Worm (Caenorhabditis elegans) whole organism, late embryonic: ENCODE measurements around the gene slt-1.

Experiments
- C08G9.2 ChIP-seq: sonication (generic microtip); optimal IDR thresholded peaks from 2 replicates; lab custom pipeline; 2016; ENCODE audit warnings: mild to moderate bottlenecking, missing genetic modification characterization, moderate library complexity, missing compliant biosample characterization
- C38D4.7 ChIP-seq: fragments of 200-800 bp; sonication (Bioruptor generic); optimal IDR thresholded peaks from 2 replicates; lab custom pipeline; 2018; ENCODE audit warnings: mild to moderate bottlenecking, missing genetic modification characterization, moderate library complexity, missing compliant biosample characterization
- K09A11.1 ChIP-seq: sonication (generic microtip); optimal IDR thresholded peaks from 2 replicates; lab custom pipeline; 2017; ENCODE audit warnings: antibody characterized with exemption, mild to moderate bottlenecking, missing genetic modification characterization, missing compliant biosample characterization; ENCODE audit not compliant: insufficient read depth
- T23F11.4 ChIP-seq: fragments of 200-800 bp; sonication (Bioruptor generic); optimal IDR thresholded peaks from 2 replicates; lab custom pipeline; 2018; ENCODE audit warnings: mild to moderate bottlenecking, missing genetic modification characterization, missing compliant biosample characterization
- Y22D7AL.16 ChIP-seq: sonication (generic microtip); optimal IDR thresholded peaks from 2 replicates; lab custom pipeline; 2016; ENCODE audit warnings: missing genetic modification characterization, missing compliant biosample characterization
- ceh-14 ChIP-seq: sonication (generic microtip); optimal IDR thresholded peaks from 2 replicates; lab custom pipeline; 2016; ENCODE audit warnings: missing genotype, missing genetic modification characterization, missing compliant biosample characterization
- ceh-18 ChIP-seq: sonication (generic microtip); optimal IDR thresholded peaks from 2 replicates; lab custom pipeline; 2016; ENCODE audit warnings: missing genetic modification characterization, missing compliant biosample characterization
- ceh-19 ChIP-seq: fragments of 200-800 bp; sonication (Bioruptor generic); optimal IDR thresholded peaks from 2 replicates; lab custom pipeline; 2018; ENCODE audit warnings: mild to moderate bottlenecking, missing genetic modification characterization, missing compliant biosample characterization
- ceh-2 ChIP-seq: sonication (generic microtip); optimal IDR thresholded peaks from 2 replicates; lab custom pipeline; 2016; ENCODE audit warnings: missing genotype, missing genetic modification characterization, missing compliant biosample characterization
- ceh-31 ChIP-seq: sonication (generic microtip); optimal IDR thresholded peaks from 2 replicates; lab custom pipeline; 2016; ENCODE audit warnings: missing genetic modification characterization, missing compliant biosample characterization
- ceh-45 ChIP-seq: fragments of 200-800 bp; sonication (Bioruptor generic); IDR thresholded peaks from 2 replicates; pipeline ENCODE4 v1.3.6; 2022; ENCODE audit warnings: missing genetic modification reagents, missing genetic modification characterization, missing compliant biosample characterization
- ceh-48 ChIP-seq: sonication (generic microtip); optimal IDR thresholded peaks from 2 replicates; lab custom pipeline; 2016; ENCODE audit warnings: missing genetic modification characterization, inconsistent platforms, missing compliant biosample characterization
- ceh-6 ChIP-seq: fragments of 200-800 bp; sonication (Bioruptor generic); optimal IDR thresholded peaks from 2 replicates; lab custom pipeline; 2018; ENCODE audit warnings: mild to moderate bottlenecking, missing genetic modification characterization, missing compliant biosample characterization
- ceh-9 ChIP-seq: sonication (generic microtip); optimal IDR thresholded peaks from 2 replicates; lab custom pipeline; 2016; ENCODE audit warnings: mild to moderate bottlenecking, missing genetic modification characterization, inconsistent platforms, missing compliant biosample characterization
- dmd-4 ChIP-seq: sonication (generic microtip); optimal IDR thresholded peaks from 2 replicates; lab custom pipeline; 2016; ENCODE audit warnings: borderline replicate concordance, missing genetic modification characterization, missing compliant biosample characterization
- dve-1 ChIP-seq: sonication (generic microtip); optimal IDR thresholded peaks from 2 replicates; lab custom pipeline; 2017; ENCODE audit warnings: antibody characterized with exemption, mild to moderate bottlenecking, missing genetic modification characterization, missing compliant biosample characterization
- elt-2 ChIP-seq: sonication (generic microtip); optimal IDR thresholded peaks from 2 replicates; lab custom pipeline; 2016; ENCODE audit warnings: missing genetic modification reagents, missing genetic modification characterization, missing compliant biosample characterization
- ets-4 ChIP-seq: sonication (generic microtip); optimal IDR thresholded peaks from 2 replicates; lab custom pipeline; 2016; ENCODE audit warnings: missing genetic modification characterization, missing compliant biosample characterization
- eyg-1 ChIP-seq: sonication (generic microtip); optimal IDR thresholded peaks from 2 replicates; lab custom pipeline; 2016; ENCODE audit warnings: missing genotype, missing genetic modification characterization, missing compliant biosample characterization
- fkh-10 ChIP-seq: fragments of 150-350 bp; optimal IDR thresholded peaks from 2 replicates; lab custom pipeline; 2014; ENCODE audit warnings: missing biosample characterization, missing genetic modification reagents, missing genetic modification characterization
- hlh-13 ChIP-seq: fragments of 200-800 bp; sonication (Bioruptor generic); optimal IDR thresholded peaks from 2 replicates; lab custom pipeline; 2018; ENCODE audit warnings: mild to moderate bottlenecking, missing genetic modification characterization, missing compliant biosample characterization
- hlh-30 ChIP-seq: sonication (generic microtip); optimal IDR thresholded peaks from 2 replicates; lab custom pipeline; 2017; ENCODE audit warnings: antibody characterized with exemption, missing genetic modification characterization, missing compliant biosample characterization; ENCODE audit not compliant: insufficient read depth
- hlh-6 ChIP-seq: sonication (generic microtip); optimal IDR thresholded peaks from 2 replicates; lab custom pipeline; 2016; ENCODE audit warnings: missing genotype, missing genetic modification characterization, missing compliant biosample characterization
- hlh-8 ChIP-seq: sonication (generic microtip); optimal IDR thresholded peaks from 2 replicates; lab custom pipeline; 2016; ENCODE audit warnings: missing genotype, missing genetic modification characterization, missing compliant biosample characterization
- lim-6 ChIP-seq: sonication (generic microtip); optimal IDR thresholded peaks from 2 replicates; lab custom pipeline; 2016; ENCODE audit warnings: missing genetic modification characterization, missing compliant biosample characterization
- lin-11 ChIP-seq: fragments of 200-800 bp; sonication (Bioruptor generic); optimal IDR thresholded peaks from 2 replicates; lab custom pipeline; 2018; ENCODE audit warnings: mild to moderate bottlenecking, missing genetic modification characterization, missing compliant biosample characterization
- mec-3 ChIP-seq: sonication (generic microtip); optimal IDR thresholded peaks from 2 replicates; lab custom pipeline; 2016; ENCODE audit warnings: borderline replicate concordance, missing genetic modification characterization, missing compliant biosample characterization
- nhr-232 ChIP-seq: sonication (generic microtip); optimal IDR thresholded peaks from 2 replicates; lab custom pipeline; 2016; ENCODE audit warnings: missing genetic modification characterization, missing compliant biosample characterization
- npax-4 ChIP-seq: sonication (generic microtip); optimal IDR thresholded peaks from 2 replicates; lab custom pipeline; 2016; ENCODE audit warnings: missing genetic modification characterization, missing compliant biosample characterization
- odd-2 ChIP-seq: sonication (generic microtip); optimal IDR thresholded peaks from 2 replicates; lab custom pipeline; 2017; ENCODE audit warnings: antibody characterized with exemption, mild to moderate bottlenecking, missing genetic modification characterization, missing compliant biosample characterization
- pat-9 ChIP-seq: fragments of 200-800 bp; sonication (Bioruptor generic); optimal IDR thresholded peaks from 2 replicates; lab custom pipeline; 2018; ENCODE audit warnings: mild to moderate bottlenecking, missing genetic modification characterization, moderate library complexity, missing compliant biosample characterization
- pax-1 ChIP-seq: fragments of 150-350 bp; optimal IDR thresholded peaks from 2 replicates; lab custom pipeline; 2014; ENCODE audit warnings: missing biosample characterization, missing genetic modification characterization
- pha-2 ChIP-seq: sonication (generic microtip); optimal IDR thresholded peaks from 2 replicates; lab custom pipeline; 2017; ENCODE audit warnings: mild to moderate bottlenecking, missing genetic modification characterization, missing compliant biosample characterization
- pros-1 ChIP-seq: fragments of 150-350 bp; optimal IDR thresholded peaks from 2 replicates; lab custom pipeline; 2014; ENCODE audit warnings: missing biosample characterization, missing genetic modification reagents, missing genetic modification characterization
- ref-2 ChIP-seq: sonication (generic microtip); optimal IDR thresholded peaks from 2 replicates; lab custom pipeline; 2016; ENCODE audit warnings: missing genetic modification characterization, missing compliant biosample characterization
- sdc-2 ChIP-seq: sonication (generic microtip); optimal IDR thresholded peaks from 2 replicates; lab custom pipeline; 2016; ENCODE audit warnings: missing genotype, missing genetic modification characterization, missing compliant biosample characterization
- sox-2 ChIP-seq: fragments of 200-800 bp; sonication (Bioruptor generic); IDR thresholded peaks from 2 replicates; pipeline ENCODE4 v1.3.6; 2022; ENCODE audit warnings: missing genetic modification reagents, missing genetic modification characterization, missing compliant biosample characterization
- sox-4 ChIP-seq: sonication (generic microtip); optimal IDR thresholded peaks from 2 replicates; lab custom pipeline; 2017; ENCODE audit warnings: mild to moderate bottlenecking, missing genetic modification characterization, inconsistent platforms, missing compliant biosample characterization
- syd-9 ChIP-seq: sonication (generic microtip); optimal IDR thresholded peaks from 2 replicates; lab custom pipeline; 2016; ENCODE audit warnings: mild to moderate bottlenecking, missing genetic modification characterization, moderate library complexity, missing compliant biosample characterization
- unc-3 ChIP-seq, 2 experiments: fragments of 200-800 bp in 1 of 2; sonication (Bioruptor generic) in 1 of 2; sonication (generic microtip) in 1 of 2; conservative IDR thresholded peaks in 1 of 2; optimal IDR thresholded peaks in 1 of 2; 2 replicates each; pipeline versions ENCODE4 v1.3.6 to Lab custom; 2016 to 2022; ENCODE audit warnings: missing compliant biosample characterization in 2 of 2, missing genetic modification characterization in 2 of 2, missing genetic modification reagents in 1 of 2
- unc-86 ChIP-seq: sonication (generic microtip); optimal IDR thresholded peaks from 2 replicates; lab custom pipeline; 2016; ENCODE audit warnings: missing genetic modification characterization, missing compliant biosample characterization
- zip-5 ChIP-seq: sonication (generic microtip); optimal IDR thresholded peaks from 2 replicates; lab custom pipeline; 2016; ENCODE audit warnings: missing genetic modification characterization, missing compliant biosample characterization
- ztf-16 ChIP-seq: sonication (generic microtip); optimal IDR thresholded peaks from 2 replicates; lab custom pipeline; 2017; ENCODE audit warnings: missing genetic modification characterization, missing compliant biosample characterization

Gene slt-1

ce11 chrX:14701490-14701889, 27.4 kb downstream of the slt-1 start, which contains the start of gene F40E10.5:
Gene F40E10.5, plus strand, starts transcription at chrX:14701790.
- TF ChIP-seq pros-1 (no peak), ets-4 (tag; lab: Kevin White, UChicago) (peak; percentile 9), pax-1 (tag; lab: Kevin White, UChicago) (peak; percentile 11)
- TF ChIP-seq, all 69 proteins: peak for 2

DNA sequence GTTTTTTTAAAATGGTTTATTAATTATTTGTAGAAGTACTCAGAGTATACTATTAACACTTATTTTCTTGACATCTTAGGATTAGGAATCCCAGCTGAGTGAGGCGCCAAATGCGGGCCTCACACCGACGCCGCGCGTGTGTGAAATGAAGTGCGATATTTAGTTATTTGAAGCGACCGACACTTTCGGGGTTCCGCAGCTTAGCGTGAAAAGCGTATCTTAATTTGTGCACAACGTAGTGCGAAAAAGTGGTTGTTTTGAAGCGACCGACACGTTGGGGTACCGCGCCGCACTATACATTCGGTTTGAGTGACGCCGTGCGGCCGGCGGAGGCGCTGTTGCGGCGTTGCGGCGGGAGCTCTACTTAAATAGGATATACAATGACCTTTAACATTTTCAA, 30.8 kb downstream of the slt-1 start:
- TF ChIP-seq Y22D7AL.16 (tag; lab: Kevin White, UChicago) (no peak), ceh-2 (tag; lab: Kevin White, UChicago) (no peak)

DNA sequence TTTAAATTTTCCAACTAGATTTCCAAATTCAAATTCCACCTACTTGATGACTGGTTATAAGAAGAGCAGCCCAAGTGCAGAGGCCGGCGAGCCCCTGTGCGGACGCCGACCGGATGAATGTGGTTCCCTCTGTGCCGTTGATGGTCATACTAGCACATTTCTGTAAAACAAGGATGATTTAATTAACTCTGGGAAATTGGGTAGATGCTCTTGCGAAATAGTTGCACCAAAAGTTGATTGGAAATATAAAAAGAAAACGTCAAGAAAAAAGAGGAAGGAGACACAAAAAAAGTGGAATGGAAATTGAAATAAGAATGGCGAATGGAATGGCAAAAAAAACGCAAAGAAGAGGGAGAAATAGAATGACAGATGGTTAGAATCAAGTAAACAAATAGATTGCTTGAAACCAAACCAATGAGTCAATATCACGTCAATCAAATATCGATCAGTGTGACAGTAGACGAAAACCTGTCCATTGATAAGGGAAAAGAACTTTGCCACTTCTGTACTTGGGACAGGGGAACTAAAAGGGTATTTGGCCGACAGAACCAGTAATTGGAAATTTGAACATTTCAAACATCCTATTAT, 32.7 kb downstream of the slt-1 start, which contains the start of gene tmem-184:
Gene tmem-184, minus strand, starts transcription at position 164 of the 588 bp plus-strand sequence.
- no peak for TF ChIP-seq T23F11.4 (GFP tag; lab: Kevin White, UChicago)
- TF ChIP-seq C38D4.7 (GFP tag; lab: Kevin White, UChicago), result no peak
- TF ChIP-seq hlh-30, result no peak
- no peak for TF ChIP-seq elt-2 (tag; lab: Kevin White, UChicago)
- TF ChIP-seq unc-86 (tag; lab: Kevin White, UChicago), result no peak
- no peak for TF ChIP-seq fkh-10 (GFP tag; lab: Kevin White, UChicago)
- TF ChIP-seq Y22D7AL.16 (tag; lab: Kevin White, UChicago), result no peak
- TF ChIP-seq sdc-2, result no peak
- TF ChIP-seq pha-2 (tag; lab: Kevin White, UChicago), result no peak
- TF ChIP-seq hlh-13, result no peak
- no peak for TF ChIP-seq ceh-18 (tag; lab: Kevin White, UChicago)
- no peak for TF ChIP-seq nhr-232 (tag; lab: Kevin White, UChicago)
- no peak for TF ChIP-seq ztf-16 (tag; lab: Kevin White, UChicago)
- no peak for TF ChIP-seq hlh-8 (tag; lab: Kevin White, UChicago)
- TF ChIP-seq K09A11.1 (tag; lab: Kevin White, UChicago), result no peak
- no peak for TF ChIP-seq lim-6 (tag; lab: Kevin White, UChicago)
- no peak for TF ChIP-seq hlh-6
- TF ChIP-seq ceh-45 (GFP tag; lab: Robert Waterston, UW), result no peak

DNA sequence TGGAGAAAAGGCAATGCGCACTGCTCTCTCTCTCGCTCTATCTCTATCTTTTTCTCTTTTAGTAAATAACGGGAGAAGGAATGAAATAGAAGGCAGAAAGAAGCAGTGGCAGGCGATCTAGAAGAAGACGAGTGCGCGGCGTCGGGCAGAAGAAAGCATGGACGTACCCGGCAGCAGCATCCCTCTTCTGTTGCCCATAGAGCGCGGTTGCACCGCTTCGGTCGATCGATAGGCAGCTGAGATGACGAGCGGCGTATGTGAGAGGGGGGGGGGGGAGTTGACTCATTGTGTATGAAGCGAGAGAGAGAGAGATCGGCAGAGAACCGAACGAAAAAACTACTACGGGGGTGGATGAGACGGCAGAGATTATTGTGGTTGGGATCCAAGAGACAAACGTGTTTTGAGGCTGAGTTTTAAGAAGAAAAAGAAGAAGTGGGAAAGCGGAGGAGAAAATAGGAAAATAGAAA, 34.1 kb downstream of the slt-1 start:
- TF ChIP-seq dmd-4 (tag; lab: Kevin White, UChicago), result peak; percentile 38
- peak; percentile 79 for TF ChIP-seq ref-2 (tag; lab: Kevin White, UChicago)
- TF ChIP-seq C08G9.2 (tag; lab: Kevin White, UChicago), result peak; percentile 48
- no peak for TF ChIP-seq pat-9
- TF ChIP-seq ceh-48, result peak; percentile 87
- TF ChIP-seq ceh-45 (GFP tag; lab: Robert Waterston, UW), result no peak
- no peak for TF ChIP-seq hlh-8 (tag; lab: Kevin White, UChicago)
- no peak for TF ChIP-seq unc-3 (GFP tag; conservative IDR thresholded peaks at IDR 0.05; lab: Robert Waterston, UW)
- TF ChIP-seq unc-3 (tag; optimal IDR thresholded peaks at IDR 0.05; lab: Kevin White, UChicago), result peak; percentile 61
- TF ChIP-seq ztf-16 (tag; lab: Kevin White, UChicago), result peak; percentile 49
- no peak for TF ChIP-seq ceh-9 (tag; lab: Kevin White, UChicago)
- peak; percentile 44 for TF ChIP-seq syd-9
- TF ChIP-seq npax-4, result no peak
- peak; percentile 84 for TF ChIP-seq sdc-2
- peak; percentile 45 for TF ChIP-seq hlh-6
- TF ChIP-seq dve-1 (tag; lab: Kevin White, UChicago), result no peak
- TF ChIP-seq mec-3, result no peak
- no peak for TF ChIP-seq sox-4 (tag; lab: Kevin White, UChicago)
- TF ChIP-seq eyg-1 (tag; lab: Kevin White, UChicago), result no peak
- peak; percentile 92 for TF ChIP-seq ceh-31
- TF ChIP-seq ceh-14 (tag; lab: Kevin White, UChicago), result peak; percentile 81
- peak; percentile 80 for TF ChIP-seq ceh-19 (GFP tag; lab: Kevin White, UChicago)
- no peak for TF ChIP-seq zip-5
- TF ChIP-seq T23F11.4 (GFP tag; lab: Kevin White, UChicago), result no peak
- TF ChIP-seq sox-2 (GFP tag; lab: Robert Waterston, UW), result no peak
- TF ChIP-seq ceh-18 (tag; lab: Kevin White, UChicago), result peak; percentile 97
- no peak for TF ChIP-seq odd-2 (tag; lab: Kevin White, UChicago)
- no peak for TF ChIP-seq lin-11
- peak; percentile 5 for TF ChIP-seq ceh-6 (GFP tag; lab: Kevin White, UChicago)
- no peak for TF ChIP-seq pha-2 (tag; lab: Kevin White, UChicago)
